Worm (Caenorhabditis elegans): ENCODE results near the gene Y39A1A.17.
A peak's percentile ranks its signal among the peaks of the same experiment; 100 is the strongest.

Y39A1A.17 gene

DNA sequence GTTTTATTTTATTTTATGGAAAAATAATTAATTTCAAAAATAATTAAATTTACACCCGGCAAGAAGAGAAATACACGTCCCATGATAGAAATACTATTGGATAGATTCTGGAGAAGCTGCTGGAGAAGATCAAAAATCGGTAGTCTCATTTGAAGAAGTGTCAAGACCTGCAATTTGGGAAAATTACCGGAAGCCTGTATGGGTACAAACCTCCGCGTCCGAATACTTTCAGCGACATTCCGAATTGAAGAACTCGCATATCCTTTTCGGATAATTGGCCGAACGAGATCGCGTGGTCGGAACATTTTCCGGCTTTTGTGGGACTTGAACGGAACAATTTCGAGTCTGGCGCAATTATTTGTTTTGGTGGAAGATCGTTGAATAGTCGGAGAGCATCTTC is 17.6 kb upstream of the Y39A1A.17 start:
- no peak for TF ChIP-seq hlh-8 (tag; optimal IDR thresholded peaks at IDR 0.05)
- no peak for TF ChIP-seq odd-2 (tag; optimal IDR thresholded peaks at IDR 0.05)
- no peak for TF ChIP-seq ceh-19 (GFP tag; optimal IDR thresholded peaks at IDR 0.05)
- no peak for TF ChIP-seq T23F11.4 (GFP tag; optimal IDR thresholded peaks at IDR 0.05)
- TF ChIP-seq lim-6 (tag; optimal IDR thresholded peaks at IDR 0.05) = no peak
- no peak for TF ChIP-seq nhr-11 (tag; optimal IDR thresholded peaks at IDR 0.05)
- TF ChIP-seq tbx-2 (tag; optimal IDR thresholded peaks at IDR 0.05) = no peak
- TF ChIP-seq gmeb-2 (tag; optimal IDR thresholded peaks at IDR 0.05) = no peak
- TF ChIP-seq tbx-7 (tag; optimal IDR thresholded peaks at IDR 0.05) = no peak
- no peak for TF ChIP-seq eyg-1 (tag; optimal IDR thresholded peaks at IDR 0.05)
- TF ChIP-seq pha-4 (tag; optimal IDR thresholded peaks at IDR 0.05) = no peak
- no peak for TF ChIP-seq dmd-4 (tag; optimal IDR thresholded peaks at IDR 0.05; ENCODE audit: borderline replicate concordance)

DNA sequence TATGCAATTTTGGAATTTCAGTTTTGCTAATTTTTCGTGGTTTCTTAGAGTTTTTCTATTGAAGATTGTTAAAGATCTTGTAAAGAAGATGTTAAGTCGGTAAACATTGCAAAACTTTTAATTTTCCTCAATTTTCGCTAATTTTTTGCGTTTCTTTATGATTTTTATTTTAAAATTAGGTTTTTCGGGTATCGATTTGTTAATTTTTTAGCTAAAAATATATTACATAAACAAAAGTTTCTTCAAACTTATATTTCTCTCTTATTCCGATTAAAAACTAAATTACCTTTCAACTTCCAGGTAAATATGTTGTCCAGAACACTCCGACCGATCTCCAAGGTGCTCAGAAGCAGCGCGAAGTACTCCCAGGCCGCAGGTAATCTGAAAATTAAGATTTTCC is 16.5 kb upstream of the Y39A1A.17 start, which contains the start of gene mrpl-12:
mrpl-12 (plus strand) TSS at position 301 of the 400 bp plus-strand sequence.
- TF ChIP-seq ceh-14 (tag; optimal IDR thresholded peaks at IDR 0.05) = no peak
- TF ChIP-seq sox-2 (GFP tag; IDR thresholded peaks at IDR 0.05) = no peak
- no peak for TF ChIP-seq lim-6 (tag; optimal IDR thresholded peaks at IDR 0.05)
- TF ChIP-seq unc-42 (tag; optimal IDR thresholded peaks at IDR 0.05) = no peak
- no peak for TF ChIP-seq K02D7.2 (tag; optimal IDR thresholded peaks at IDR 0.05)
- no peak for TF ChIP-seq ceh-6 (GFP tag; optimal IDR thresholded peaks at IDR 0.05)
- TF ChIP-seq C38D4.7 (GFP tag; optimal IDR thresholded peaks at IDR 0.05) = no peak
- TF ChIP-seq C08G9.2 (tag; optimal IDR thresholded peaks at IDR 0.05) = no peak
- TF ChIP-seq ceh-24 (tag; optimal IDR thresholded peaks at IDR 0.05) = no peak
- TF ChIP-seq lin-11 (tag; optimal IDR thresholded peaks at IDR 0.05) = no peak
- TF ChIP-seq elt-2 (tag; optimal IDR thresholded peaks at IDR 0.05) = no peak
- no peak for TF ChIP-seq unc-55 (GFP tag; optimal IDR thresholded peaks at IDR 0.05)
- no peak for TF ChIP-seq fkh-6 (tag; optimal IDR thresholded peaks at IDR 0.05)
- TF ChIP-seq ceh-9 (tag; optimal IDR thresholded peaks at IDR 0.05) = no peak
- no peak for TF ChIP-seq pat-9 (tag; optimal IDR thresholded peaks at IDR 0.05)

DNA sequence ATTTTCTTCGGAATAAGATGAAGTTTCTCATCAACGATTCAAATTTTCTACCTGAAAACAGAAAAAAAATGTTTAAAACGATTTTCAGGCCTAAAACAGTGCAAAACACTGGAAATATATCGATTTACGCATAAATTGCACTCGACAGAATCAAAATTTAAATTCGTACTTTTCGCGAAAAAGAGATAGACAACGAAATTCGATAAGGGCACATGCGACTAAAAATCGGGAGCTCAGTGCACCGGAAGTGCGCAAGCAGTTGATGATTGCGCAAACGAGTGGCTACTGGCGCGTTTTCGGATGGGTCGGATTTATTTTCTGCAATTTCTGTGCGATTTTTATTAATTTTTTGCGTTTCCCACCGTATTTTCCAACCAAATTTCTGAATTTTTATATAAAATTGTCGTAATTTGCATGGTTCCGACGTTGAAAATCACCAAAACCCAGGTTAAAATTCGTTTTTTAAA is 16.1 kb upstream of the Y39A1A.17 start, which contains the start of the genes Y39A1A.21 and Y39A1A.22:
Y39A1A.21 (minus strand) TSS at position 51 of the 467 bp plus-strand sequence.
Y39A1A.22 (minus strand) TSS at position 57 of the 467 bp plus-strand sequence.
- no peak for TF ChIP-seq ceh-19 (GFP tag; optimal IDR thresholded peaks at IDR 0.05)
- no peak for TF ChIP-seq ahr-1 (tag; optimal IDR thresholded peaks at IDR 0.05)
- TF ChIP-seq syd-9 (tag; optimal IDR thresholded peaks at IDR 0.05) = no peak
- TF ChIP-seq K02D7.2 (tag; optimal IDR thresholded peaks at IDR 0.05) = peak; percentile 18
- TF ChIP-seq dve-1 (tag; optimal IDR thresholded peaks at IDR 0.05) = peak; percentile 38
- TF ChIP-seq pros-1 (tag; optimal IDR thresholded peaks at IDR 0.05) = no peak
- TF ChIP-seq hlh-8 (tag; optimal IDR thresholded peaks at IDR 0.05) = no peak
- TF ChIP-seq mec-3 (tag; optimal IDR thresholded peaks at IDR 0.05; ENCODE audit: borderline replicate concordance) = no peak
- TF ChIP-seq fax-1 (tag; optimal IDR thresholded peaks at IDR 0.05) = no peak
- no peak for TF ChIP-seq ceh-22 (tag; optimal IDR thresholded peaks at IDR 0.05)
- no peak for TF ChIP-seq odd-2 (tag; optimal IDR thresholded peaks at IDR 0.05)
- peak; percentile 32 for TF ChIP-seq unc-86 (tag; optimal IDR thresholded peaks at IDR 0.05)
- TF ChIP-seq ceh-48 (tag; optimal IDR thresholded peaks at IDR 0.05) = peak; percentile 56
- TF ChIP-seq eyg-1 (tag; optimal IDR thresholded peaks at IDR 0.05) = no peak
- no peak for TF ChIP-seq Y22D7AL.16 (tag; optimal IDR thresholded peaks at IDR 0.05)
- no peak for TF ChIP-seq pax-1 (tag; optimal IDR thresholded peaks at IDR 0.05)
- TF ChIP-seq ceh-45 (GFP tag; IDR thresholded peaks at IDR 0.05) = no peak
- TF ChIP-seq tbx-7 (tag; optimal IDR thresholded peaks at IDR 0.05) = no peak
- TF ChIP-seq K09A11.1 (tag; optimal IDR thresholded peaks at IDR 0.05; ENCODE audit: insufficient read depth) = no peak
- TF ChIP-seq pqm-1 (tag; optimal IDR thresholded peaks at IDR 0.05) = no peak
- TF ChIP-seq pha-4 (tag; optimal IDR thresholded peaks at IDR 0.05) = no peak
- no peak for TF ChIP-seq ama-1 (optimal IDR thresholded peaks at IDR 0.05)
- TF ChIP-seq hlh-13 (GFP tag; optimal IDR thresholded peaks at IDR 0.05) = peak; percentile 8
- TF ChIP-seq ceh-9 (tag; optimal IDR thresholded peaks at IDR 0.05) = no peak
- TF ChIP-seq ceh-24 (tag; optimal IDR thresholded peaks at IDR 0.05) = no peak
- TF ChIP-seq npax-4 (tag; optimal IDR thresholded peaks at IDR 0.05) = no peak
- no peak for TF ChIP-seq ceh-14 (tag; optimal IDR thresholded peaks at IDR 0.05)
- peak; percentile 9 for TF ChIP-seq ceh-6 (GFP tag; optimal IDR thresholded peaks at IDR 0.05)
- no peak for TF ChIP-seq pha-2 (tag; optimal IDR thresholded peaks at IDR 0.05)
- TF ChIP-seq lin-11 (tag; optimal IDR thresholded peaks at IDR 0.05) = no peak
- TF ChIP-seq nhr-232 (tag; optimal IDR thresholded peaks at IDR 0.05) = no peak
- no peak for TF ChIP-seq elt-4 (tag; optimal IDR thresholded peaks at IDR 0.05)
- no peak for TF ChIP-seq ceh-2 (tag; optimal IDR thresholded peaks at IDR 0.05)
- TF ChIP-seq C08G9.2 (tag; optimal IDR thresholded peaks at IDR 0.05) = peak; percentile 45
- no peak for TF ChIP-seq lim-6 (tag; optimal IDR thresholded peaks at IDR 0.05)
- TF ChIP-seq sox-2 (GFP tag; IDR thresholded peaks at IDR 0.05) = no peak
- peak; percentile 40 for TF ChIP-seq gmeb-2 (tag; optimal IDR thresholded peaks at IDR 0.05)
